Fruit fly (Drosophila melanogaster): Measurements from ENCODE around the gene p24-1.

Gene p24-1

DNA sequence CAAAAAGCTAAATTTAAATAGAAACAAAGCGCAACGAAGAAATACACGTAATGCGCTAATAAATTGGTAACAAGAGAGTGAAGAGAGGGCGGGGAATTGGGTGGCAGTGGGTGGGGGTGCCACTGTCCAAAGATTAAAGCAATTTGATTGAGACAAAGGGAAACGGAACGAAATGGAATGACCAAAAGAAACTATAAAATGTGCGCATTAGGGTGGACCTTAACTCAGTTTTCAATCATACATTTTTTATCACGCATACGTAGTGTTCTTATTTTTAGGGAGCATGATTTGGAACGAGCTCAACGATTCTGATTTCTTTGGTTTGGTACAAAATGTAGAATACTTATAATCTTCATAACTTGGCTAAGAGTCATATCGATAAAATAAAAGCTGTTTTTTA is 30.4 kb downstream of the p24-1 start:
- TF ChIP-seq CG8478 (optimal IDR thresholded peaks at IDR 0.05) (no peak), CTCF (optimal IDR thresholded peaks at IDR 0.05) (no peak)

DNA sequence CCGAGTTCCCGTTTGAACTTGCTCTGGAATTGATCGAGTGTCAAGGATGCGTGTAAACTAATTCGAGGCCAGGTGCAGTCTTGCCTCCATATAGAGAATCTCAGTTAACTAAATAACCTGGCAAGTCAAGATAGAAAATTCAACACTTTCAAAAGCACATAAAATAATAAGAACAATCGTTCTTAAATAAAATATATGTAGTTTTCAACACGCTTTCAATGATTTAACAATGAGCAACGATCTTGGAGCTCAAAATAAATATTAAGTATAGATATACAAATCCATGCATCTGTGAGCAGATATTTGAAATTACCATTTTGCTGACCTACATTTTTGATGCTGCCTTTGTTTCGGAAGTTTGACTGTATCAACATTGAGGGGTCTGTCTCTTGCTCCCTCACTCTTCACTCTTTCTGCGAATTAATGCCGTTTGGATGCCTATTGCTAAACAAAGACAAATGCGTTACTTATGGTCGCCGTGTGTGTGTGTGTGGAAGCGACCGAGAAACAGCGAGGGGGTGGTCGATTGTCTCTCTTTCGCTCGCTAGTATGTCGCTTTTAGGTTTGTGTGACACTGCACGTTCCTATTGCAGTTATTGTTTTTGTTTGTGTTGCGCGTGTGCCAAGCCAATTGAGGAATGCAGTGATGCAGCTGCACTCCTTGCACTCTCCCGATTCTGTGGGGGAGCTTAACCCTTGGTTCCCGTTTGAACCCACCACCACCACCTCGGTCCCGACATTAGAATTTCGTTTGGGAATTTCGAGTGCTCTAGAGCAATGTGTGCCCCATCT is 31.9 kb downstream of the p24-1 start:
- no peak for TF ChIP-seq CG8478 (optimal IDR thresholded peaks at IDR 0.05)

dm6 chrX:11819241-11819862 is 33.0 kb downstream of the p24-1 start:
- TF ChIP-seq CTCF (optimal IDR thresholded peaks at IDR 0.05): no peak

DNA sequence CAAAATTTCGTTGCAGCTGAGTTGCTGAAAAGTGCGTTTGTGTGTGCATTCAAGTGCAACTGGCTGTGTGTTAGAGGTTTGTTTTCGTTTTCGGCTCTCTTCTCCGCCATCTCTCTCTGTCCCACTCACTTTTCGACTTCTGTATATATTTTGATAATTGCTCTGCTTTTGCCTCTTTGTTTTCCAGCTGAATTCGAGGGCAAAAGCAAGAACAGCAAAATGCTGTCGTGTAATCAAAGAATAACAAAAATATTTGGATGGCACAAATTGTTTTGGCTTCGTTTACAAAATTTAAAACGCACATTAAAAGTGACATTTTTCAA is 33.6 kb downstream of the p24-1 start:
- TF ChIP-seq CG8478 (optimal IDR thresholded peaks at IDR 0.05): no peak
- TF ChIP-seq CTCF (optimal IDR thresholded peaks at IDR 0.05): no peak

dm6 chrX:11818047-11818766 is 34.1 kb downstream of the p24-1 start:
- no peak for TF ChIP-seq CG8478 (optimal IDR thresholded peaks at IDR 0.05)
- TF ChIP-seq CTCF (optimal IDR thresholded peaks at IDR 0.05): no peak

- TF ChIP-seq CG8478 (optimal IDR thresholded peaks at IDR 0.05) (no peak), CTCF (optimal IDR thresholded peaks at IDR 0.05) (no peak)
Observed at dm6 chrX:11817183-11817972, 35.0 kb downstream of the p24-1 start.

DNA sequence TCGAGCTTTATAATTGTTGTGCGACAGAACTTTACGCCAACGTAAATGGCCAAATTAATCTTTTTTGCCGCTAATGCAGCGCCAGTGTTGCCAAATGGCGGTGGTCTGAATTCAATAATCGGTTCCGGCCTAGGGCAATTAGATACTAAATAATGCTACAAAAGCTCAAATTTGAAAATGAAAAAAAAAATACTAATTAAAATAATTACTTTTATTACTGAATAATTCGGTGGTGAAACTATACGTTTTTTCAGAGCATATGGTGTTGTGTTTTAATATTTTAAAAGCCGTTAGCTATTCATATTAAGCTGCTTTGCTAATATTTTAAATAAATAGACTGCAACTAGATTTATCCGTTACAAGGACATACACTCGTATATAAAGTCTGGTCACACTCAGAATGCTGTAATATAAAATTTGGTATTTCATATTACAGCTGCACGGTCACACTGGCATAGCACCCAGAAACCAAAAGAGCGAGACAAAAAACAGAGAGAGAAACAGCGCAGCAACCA is 35.8 kb downstream of the p24-1 start, which contains the start of the genes CG1578 and rudhira:
Gene CG1578, minus strand, starts transcription at position 118 of the 515 bp plus-strand sequence.
Gene rudhira, plus strand, starts transcription at position 465 of the 515 bp plus-strand sequence.
- TF ChIP-seq CG8478 (optimal IDR thresholded peaks at IDR 0.05) (no peak), CTCF (optimal IDR thresholded peaks at IDR 0.05) (no peak)

dm6 chrX:11815356-11816270 is 36.7 kb downstream of the p24-1 start:
- TF ChIP-seq CG8478 (optimal IDR thresholded peaks at IDR 0.05): no peak
- TF ChIP-seq CTCF (optimal IDR thresholded peaks at IDR 0.05): no peak

- TF ChIP-seq CG8478 (optimal IDR thresholded peaks at IDR 0.05) (no peak), CTCF (optimal IDR thresholded peaks at IDR 0.05) (no peak)
Observed at dm6 chrX:11813721-11814161, 38.6 kb downstream of the p24-1 start.

DNA sequence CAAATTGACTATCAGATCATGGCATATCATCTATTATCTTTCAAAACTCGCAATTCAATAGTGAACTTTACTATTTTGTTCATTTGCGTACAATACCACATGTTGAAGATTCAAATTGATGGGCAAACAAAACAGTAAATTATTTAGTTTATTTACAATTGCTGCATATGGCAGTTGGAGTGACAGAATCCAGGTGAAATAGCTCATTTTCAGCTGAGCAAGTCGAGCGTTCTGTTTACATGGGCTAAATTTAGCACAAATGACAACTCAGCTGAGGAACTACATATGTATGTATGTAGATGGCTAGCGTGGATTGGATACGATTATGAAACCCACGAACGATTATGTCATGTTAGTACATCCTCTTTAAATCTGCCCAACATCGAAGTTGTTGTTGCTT is 39.5 kb downstream of the p24-1 start:
- no peak for TF ChIP-seq CG8478 (optimal IDR thresholded peaks at IDR 0.05)

dm6 chrX:11806867-11807747 is 45.2 kb downstream of the p24-1 start, which contains the start of gene Hsc70-3:
Hsc70-3 (minus strand) TSS chrX:11807117.
- TF ChIP-seq CTCF (optimal IDR thresholded peaks at IDR 0.05): no peak
- TF ChIP-seq CG8478 (optimal IDR thresholded peaks at IDR 0.05): no peak

- TF ChIP-seq CG8478 (optimal IDR thresholded peaks at IDR 0.05): no peak
Observed at dm6 chrX:11806196-11806595, 46.1 kb downstream of the p24-1 start.

Data from S2 (cell line).